Fruit fly (Drosophila melanogaster) whole organism, embryonic: ENCODE measurements around the gene CG8326.

ENCODE experiments used
- Aef1 ChIP-seq: fragments of 200-800 bp; sonication (Bioruptor generic); IDR thresholded peaks from 3 replicates; pipeline ENCODE4 v1.3.6; 2022; ENCODE audit warnings: missing biosample characterization, missing genetic modification characterization
- CG10147 ChIP-seq: fragments of 200-800 bp; sonication (Bioruptor generic); optimal IDR thresholded peaks from 2 replicates; lab custom pipeline; 2019; ENCODE audit warnings: missing biosample characterization, mild to moderate bottlenecking, missing genetic modification characterization, moderate library complexity
- CG11696 ChIP-seq: fragments of 200-800 bp; sonication (Bioruptor generic); IDR thresholded peaks from 2 replicates; pipeline ENCODE4 v1.3.6; 2022; ENCODE audit warnings: missing biosample characterization, missing genetic modification characterization
- CG1233 ChIP-seq: fragments of 200-800 bp; sonication (Bioruptor generic); optimal IDR thresholded peaks from 4 replicates; lab custom pipeline; 2018; ENCODE audit warnings: missing biosample characterization, mild to moderate bottlenecking, missing genetic modification characterization
- CG14860 ChIP-seq: fragments of 200-800 bp; sonication (Bioruptor generic); IDR thresholded peaks from 3 replicates; pipeline ENCODE4 v1.3.6; 2022; ENCODE audit warnings: missing biosample characterization, missing genetic modification characterization; ENCODE audit not compliant: partially characterized antibody
- CG16813 ChIP-seq: fragments of 200-800 bp; sonication (Bioruptor generic); IDR thresholded peaks from 3 replicates; pipeline ENCODE4 v1.3.6; 2022; ENCODE audit warnings: missing biosample characterization, missing genetic modification characterization; ENCODE audit not compliant: partially characterized antibody
- CG18011 ChIP-seq: fragments of 200-800 bp; sonication (Bioruptor generic); optimal IDR thresholded peaks from 2 replicates; lab custom pipeline; 2017; ENCODE audit warnings: missing biosample characterization, missing genetic modification characterization, mild to moderate bottlenecking, moderate library complexity, missing genotype
- CG1832 ChIP-seq: fragments of 200-800 bp; sonication (Bioruptor generic); optimal IDR thresholded peaks from 2 replicates; lab custom pipeline; 2017; ENCODE audit warnings: missing biosample characterization, mild to moderate bottlenecking, missing genetic modification characterization, inconsistent platforms
- CG30020 ChIP-seq: fragments of 200-800 bp; optimal IDR thresholded peaks from 2 replicates; lab custom pipeline; 2019; ENCODE audit warnings: missing biosample characterization, mild to moderate bottlenecking, missing genetic modification characterization, moderate library complexity
- CG31365 ChIP-seq: fragments of 200-800 bp; sonication (Bioruptor generic); optimal IDR thresholded peaks from 2 replicates; lab custom pipeline; 2018; ENCODE audit warnings: missing biosample characterization, mild to moderate bottlenecking, missing genetic modification characterization
- CG6175 ChIP-seq: fragments of 200-800 bp; sonication (Bioruptor generic); IDR thresholded peaks from 3 replicates; pipeline ENCODE4 v1.3.6; 2022; ENCODE audit warnings: missing biosample characterization, missing genetic modification characterization
- CG6654 ChIP-seq: fragments of 200-800 bp; sonication (Bioruptor generic); optimal IDR thresholded peaks from 2 replicates; lab custom pipeline; 2017; ENCODE audit warnings: missing biosample characterization, mild to moderate bottlenecking, missing genetic modification characterization
- CG6683 ChIP-seq: fragments of 200-800 bp; sonication (Bioruptor generic); optimal IDR thresholded peaks from 2 replicates; lab custom pipeline; 2017; ENCODE audit warnings: missing biosample characterization, mild to moderate bottlenecking, missing genetic modification characterization, missing genetic modification reagents
- CG6765 ChIP-seq: fragments of 200-800 bp; sonication (Bioruptor generic); optimal IDR thresholded peaks from 3 replicates; lab custom pipeline; 2017; ENCODE audit warnings: missing biosample characterization, mild to moderate bottlenecking, missing genetic modification characterization
- CG6791 ChIP-seq: fragments of 200-800 bp; sonication (Bioruptor generic); IDR thresholded peaks from 3 replicates; pipeline ENCODE4 v1.3.6; 2022; ENCODE audit warnings: missing biosample characterization, missing genetic modification characterization; ENCODE audit not compliant: partially characterized antibody
- CG9215 ChIP-seq: fragments of 200-800 bp; sonication (Bioruptor generic); IDR thresholded peaks from 2 replicates; pipeline ENCODE4 v1.3.6; 2022; ENCODE audit warnings: missing biosample characterization, missing genetic modification characterization
- CG9797 ChIP-seq: fragments of 200-800 bp; sonication (Bioruptor generic); optimal IDR thresholded peaks from 3 replicates; lab custom pipeline; 2018; ENCODE audit warnings: missing biosample characterization, mild to moderate bottlenecking, missing genetic modification characterization
- CG9817 ChIP-seq: fragments of 200-800 bp; sonication (Bioruptor generic); optimal IDR thresholded peaks from 2 replicates; lab custom pipeline; 2018; ENCODE audit warnings: missing biosample characterization, mild to moderate bottlenecking, missing genetic modification characterization, moderate library complexity
- Dad ChIP-seq: fragments of 200-800 bp; sonication (Bioruptor generic); optimal IDR thresholded peaks from 3 replicates; lab custom pipeline; 2016; ENCODE audit warnings: missing biosample characterization, missing genetic modification characterization
- Doc2 ChIP-seq: fragments of 200-800 bp; sonication (Bioruptor generic); IDR thresholded peaks from 2 replicates; pipeline ENCODE4 v1.3.6; 2022; ENCODE audit warnings: missing biosample characterization, missing genetic modification characterization
- E2f1 ChIP-seq: fragments of 200-800 bp; sonication (Bioruptor generic); IDR thresholded peaks from 2 replicates; pipeline ENCODE4 v1.3.6; 2022; ENCODE audit warnings: missing biosample characterization, missing genetic modification characterization
- HmgZ ChIP-seq: fragments of 200-800 bp; sonication (Bioruptor generic); optimal IDR thresholded peaks from 2 replicates; lab custom pipeline; 2018; ENCODE audit warnings: missing biosample characterization, mild to moderate bottlenecking, missing genetic modification characterization
- Med ChIP-seq: fragments of 200-800 bp; sonication (Bioruptor generic); peaks from one replicate; lab custom pipeline; 2016; ENCODE audit warnings: missing biosample characterization, missing genetic modification characterization, mild to moderate bottlenecking, inconsistent platforms, moderate library complexity
- Taf1 ChIP-seq: fragments of 200-800 bp; sonication (Bioruptor generic); IDR thresholded peaks from 2 replicates; pipeline ENCODE4 v1.3.6; 2022; ENCODE audit warnings: missing biosample characterization, missing genetic modification characterization
- btn ChIP-seq: fragments of 200-800 bp; sonication (Bioruptor generic); optimal IDR thresholded peaks from 2 replicates; lab custom pipeline; 2016; ENCODE audit warnings: missing biosample characterization, missing genetic modification characterization
- cad ChIP-seq: fragments of >200 bp; optimal IDR thresholded peaks from 2 replicates; lab custom pipeline; 2017; ENCODE audit warnings: missing biosample characterization, missing genetic modification characterization
- cas ChIP-seq: fragments of 200-800 bp; sonication (Bioruptor generic); IDR thresholded peaks from 2 replicates; pipeline ENCODE4 v1.3.6; 2022; ENCODE audit warnings: missing biosample characterization, missing genetic modification characterization
- chinmo ChIP-seq: fragments of 200-800 bp; sonication (Bioruptor generic); IDR thresholded peaks from 4 replicates; pipeline ENCODE4 v1.3.6; 2022; ENCODE audit warnings: missing biosample characterization, missing genetic modification characterization; ENCODE audit not compliant: partially characterized antibody
- chn ChIP-seq: fragments of 200-800 bp; sonication (Bioruptor generic); optimal IDR thresholded peaks from 2 replicates; lab custom pipeline; 2016; ENCODE audit warnings: missing biosample characterization, missing genetic modification characterization
- dm ChIP-seq: fragments of 200-800 bp; sonication (Bioruptor generic); optimal IDR thresholded peaks from 3 replicates; lab custom pipeline; 2016; ENCODE audit warnings: missing biosample characterization, missing genetic modification characterization
- dysf ChIP-seq: fragments of 200-800 bp; sonication (Bioruptor generic); IDR thresholded peaks from 3 replicates; pipeline ENCODE4 v1.3.6; 2022; ENCODE audit warnings: missing biosample characterization, missing genetic modification characterization
- exex ChIP-seq: fragments of 200-800 bp; sonication (Bioruptor generic); optimal IDR thresholded peaks from 4 replicates; lab custom pipeline; 2018; ENCODE audit warnings: missing biosample characterization, mild to moderate bottlenecking, missing genetic modification characterization, moderate library complexity
- fd96Cb ChIP-seq: fragments of 200-800 bp; sonication (Bioruptor generic); optimal IDR thresholded peaks from 2 replicates; lab custom pipeline; 2018; ENCODE audit warnings: missing biosample characterization, mild to moderate bottlenecking, missing genetic modification characterization, moderate library complexity
- gcm2 ChIP-seq: fragments of 200-800 bp; sonication (Bioruptor generic); optimal IDR thresholded peaks from 2 replicates; lab custom pipeline; 2016; ENCODE audit warnings: missing biosample characterization, missing genetic modification characterization
- insv ChIP-seq, 2 experiments: fragments of 200-800 bp; sonication (Bioruptor generic); optimal IDR thresholded peaks; 3 replicates each; lab custom pipeline; 2016 to 2018; ENCODE audit warnings: missing biosample characterization in 2 of 2, missing genetic modification characterization in 2 of 2
- kni ChIP-seq: fragments of 200-800 bp; sonication (Bioruptor generic); optimal IDR thresholded peaks from 3 replicates; lab custom pipeline; 2017; ENCODE audit warnings: mild to moderate bottlenecking, missing biosample characterization, missing genetic modification reagents, missing genetic modification characterization
- knrl ChIP-seq: fragments of 200-800 bp; sonication (Bioruptor generic); IDR thresholded peaks from 3 replicates; pipeline ENCODE4 v1.3.6; 2022; ENCODE audit warnings: missing biosample characterization, missing genetic modification characterization; ENCODE audit not compliant: partially characterized antibody
- lilli ChIP-seq: fragments of 200-800 bp; sonication (Bioruptor generic); optimal IDR thresholded peaks from 3 replicates; lab custom pipeline; 2016; ENCODE audit warnings: missing biosample characterization, missing genetic modification characterization
- maf-S ChIP-seq: fragments of 200-800 bp; sonication (Bioruptor generic); optimal IDR thresholded peaks from 2 replicates; lab custom pipeline; 2016; ENCODE audit warnings: missing biosample characterization, missing genetic modification characterization
- nom ChIP-seq: fragments of 200-800 bp; sonication (Bioruptor generic); optimal IDR thresholded peaks from 2 replicates; lab custom pipeline; 2017; ENCODE audit warnings: missing biosample characterization, missing genetic modification characterization, mild to moderate bottlenecking, moderate library complexity, missing genetic modification reagents
- org-1 ChIP-seq: fragments of 200-800 bp; sonication (Bioruptor generic); optimal IDR thresholded peaks from 2 replicates; lab custom pipeline; 2017; ENCODE audit warnings: missing biosample characterization, missing genetic modification characterization
- pan ChIP-seq, 4 experiments: fragments of >200 bp in 3 of 4; fragments of 200-800 bp in 1 of 4; sonication (Bioruptor generic) in 1 of 4; optimal IDR thresholded peaks in 3 of 4; IDR thresholded peaks in 1 of 4; 2 replicates each; pipeline versions ENCODE4 v1.3.6 to Lab custom; 2017 to 2022; ENCODE audit warnings: missing biosample characterization in 2 of 4, missing genetic modification characterization in 2 of 4, mixed read lengths in 1 of 4
- peb ChIP-seq: fragments of 200-800 bp; sonication (Bioruptor generic); IDR thresholded peaks from 2 replicates; pipeline ENCODE4 v1.3.6; 2022; ENCODE audit warnings: missing biosample characterization, missing genetic modification characterization
- row ChIP-seq: fragments of 200-800 bp; sonication (Bioruptor generic); IDR thresholded peaks from 3 replicates; pipeline ENCODE4 v1.3.6; 2022; ENCODE audit warnings: missing biosample characterization, missing genetic modification characterization
- sens-2 ChIP-seq: fragments of 200-800 bp; sonication (Bioruptor generic); IDR thresholded peaks from 2 replicates; pipeline ENCODE4 v1.3.6; 2022; ENCODE audit warnings: missing biosample characterization, missing genetic modification characterization
- slbo ChIP-seq: fragments of 200-800 bp; sonication (Bioruptor generic); IDR thresholded peaks from 2 replicates; pipeline ENCODE4 v1.3.6; 2022; ENCODE audit warnings: missing biosample characterization, missing genetic modification characterization
- sr ChIP-seq: fragments of 200-800 bp; sonication (Bioruptor generic); IDR thresholded peaks from 3 replicates; pipeline ENCODE4 v1.3.6; 2022; ENCODE audit warnings: missing biosample characterization, missing genetic modification characterization
- ssp ChIP-seq: fragments of 200-800 bp; sonication (Bioruptor generic); IDR thresholded peaks from 2 replicates; pipeline ENCODE4 v1.3.6; 2022; ENCODE audit warnings: missing biosample characterization, missing genetic modification characterization
- sug ChIP-seq: fragments of 200-800 bp; optimal IDR thresholded peaks from 2 replicates; lab custom pipeline; 2019; ENCODE audit warnings: missing biosample characterization, mild to moderate bottlenecking, missing genetic modification characterization, moderate library complexity
- ttk ChIP-seq: fragments of 200-800 bp; sonication (Bioruptor generic); IDR thresholded peaks from 2 replicates; pipeline ENCODE4 v2.1.2; 2022; ENCODE audit warnings: missing biosample characterization, missing genetic modification characterization

Gene CG8326

dm6 chrX:17599330-17599729 lies 30.0 kb downstream of the CG8326 start, which contains the start of gene X11L (continued):
- peak; percentile 55 for TF ChIP-seq btn (GFP tag; lab: Kevin White, UChicago)
- no peak for TF ChIP-seq CG1233
- 0 out of 3 replicates have a peak, but pooled peaks have one; percentile 10 for TF ChIP-seq sr (GFP tag; lab: Robert Waterston, UW)
- TF ChIP-seq CG6791: peak; percentile 94
- peak; percentile 78 for TF ChIP-seq HmgZ
- TF ChIP-seq CG10147 (GFP tag; lab: Kevin White, UChicago): no peak
- no peak for TF ChIP-seq CG31365 (tag; lab: Kevin White, UChicago)
- TF ChIP-seq pan (optimal IDR thresholded peaks at IDR 0.05; lab: Kevin White, UChicago): no peak
- peak in 1 of 2 experiments; percentile 64 for TF ChIP-seq pan (GFP tag; optimal IDR thresholded peaks at IDR 0.05 in 1 of 2, IDR thresholded peaks at IDR 0.05 in 1 of 2)
- TF ChIP-seq kni (GFP tag; lab: Kevin White, UChicago): no peak
- TF ChIP-seq CG14860 (GFP tag; lab: Robert Waterston, UW): peak; percentile 84
- peak; percentile 96 for TF ChIP-seq Med (GFP tag; lab: Kevin White, UChicago)
- TF ChIP-seq sug (tag; lab: Kevin White, UChicago): peak; percentile 24
- TF ChIP-seq CG9797 (GFP tag; lab: Kevin White, UChicago): peak; percentile 13
- TF ChIP-seq knrl (GFP tag; lab: Robert Waterston, UW): peak; percentile 88
- TF ChIP-seq Aef1 (GFP tag; lab: Robert Waterston, UW): peak; percentile 29; the same call in 1 of the 3 replicates
- TF ChIP-seq insv (GFP tag; optimal IDR thresholded peaks at IDR 0.05; lab: Kevin White, UChicago): no peak
- TF ChIP-seq ssp (GFP tag; lab: Robert Waterston, UW): peak; percentile 52; the same call in 1 of the 2 replicates
- TF ChIP-seq CG6765 (GFP tag; lab: Kevin White, UChicago): no peak
- peak; percentile 11 for TF ChIP-seq CG6683
- TF ChIP-seq dm (GFP tag; lab: Kevin White, UChicago): peak; percentile 8
- no peak for TF ChIP-seq exex (tag; lab: Kevin White, UChicago)
- TF ChIP-seq sens-2: no peak
- peak; percentile 31; the same call in 1 of the 2 replicates for TF ChIP-seq peb (GFP tag; lab: Robert Waterston, UW)
- TF ChIP-seq CG6175: peak; percentile 60; the same call in 1 of the 3 replicates
- peak; percentile 25 for TF ChIP-seq CG30020 (tag; lab: Kevin White, UChicago)
- no peak for TF ChIP-seq CG1832 (GFP tag; lab: Kevin White, UChicago)
- TF ChIP-seq nom: no peak
- TF ChIP-seq chinmo: peak; percentile 84; the same call in 3 of the 4 replicates
- TF ChIP-seq CG11696 (GFP tag; lab: Robert Waterston, UW): 0 out of 2 replicates have a peak, but pooled peaks have one; percentile 21
- peak; percentile 50; the same call in 1 of the 2 replicates for TF ChIP-seq E2f1 (GFP tag; lab: Robert Waterston, UW)
- no peak for TF ChIP-seq CG6654 (GFP tag; lab: Kevin White, UChicago)
- peak; percentile 84 for TF ChIP-seq lilli
- TF ChIP-seq fd96Cb: peak; percentile 32
- TF ChIP-seq Dad (GFP tag; lab: Kevin White, UChicago): peak; percentile 54
- peak; percentile 47 for TF ChIP-seq org-1 (GFP tag; lab: Kevin White, UChicago)
- TF ChIP-seq cad (GFP tag; lab: Kevin White, UChicago): no peak
- TF ChIP-seq chn (GFP tag; lab: Kevin White, UChicago): peak; percentile 74
- no peak for TF ChIP-seq cas (GFP tag; lab: Robert Waterston, UW)
- TF ChIP-seq ttk (GFP tag; lab: Robert Waterston, UW): 0 out of 2 replicates have a peak, but pooled peaks have one; percentile 27
- peak; percentile 65 for TF ChIP-seq gcm2 (GFP tag; lab: Kevin White, UChicago)
- no peak for TF ChIP-seq Doc2 (GFP tag; lab: Robert Waterston, UW)
- TF ChIP-seq Taf1 (GFP tag; lab: Robert Waterston, UW): peak; percentile 41; the same call in 1 of the 2 replicates
- TF ChIP-seq CG9215: peak; percentile 40; the same call in 1 of the 2 replicates
- peak; percentile 91 for TF ChIP-seq CG16813 (GFP tag; lab: Robert Waterston, UW)
- TF ChIP-seq row: peak; percentile 69
- TF ChIP-seq CG18011 (GFP tag; lab: Kevin White, UChicago): peak; percentile 66
- TF ChIP-seq CG9817: no peak
- peak; percentile 81 for TF ChIP-seq slbo (GFP tag; lab: Robert Waterston, UW)
- TF ChIP-seq dysf (GFP tag; lab: Robert Waterston, UW): peak; percentile 68
- peak; percentile 55 for TF ChIP-seq maf-S (GFP tag; lab: Kevin White, UChicago)
